Fruit fly (Drosophila melanogaster) whole organism, embryonic: ENCODE data around the gene comm.

ENCODE experiments used
- Abd-B ChIP-seq: fragments of 200-800 bp; sonication (Bioruptor generic); optimal IDR thresholded peaks from 2 replicates; lab custom pipeline; 2018; ENCODE audit warnings: missing biosample characterization, mild to moderate bottlenecking, missing genetic modification characterization, moderate library complexity
- Asciz ChIP-seq: fragments of 200-800 bp; sonication (Bioruptor generic); optimal IDR thresholded peaks from 2 replicates; lab custom pipeline; 2017; ENCODE audit warnings: missing biosample characterization, mild to moderate bottlenecking, missing genetic modification characterization, missing genetic modification reagents
- Bteb2 ChIP-seq: fragments of 200-800 bp; sonication (Bioruptor generic); optimal IDR thresholded peaks from 2 replicates; lab custom pipeline; 2016; ENCODE audit warnings: missing biosample characterization, missing genetic modification characterization
- CG10431 ChIP-seq: fragments of 200-800 bp; sonication (Bioruptor generic); optimal IDR thresholded peaks from 3 replicates; lab custom pipeline; 2018; ENCODE audit warnings: missing biosample characterization, mild to moderate bottlenecking, missing genetic modification characterization
- CG10462 ChIP-seq: fragments of 200-800 bp; sonication (Bioruptor generic); optimal IDR thresholded peaks from 2 replicates; lab custom pipeline; 2016; ENCODE audit warnings: missing biosample characterization, missing genetic modification characterization
- CG12659 ChIP-seq: fragments of 200-800 bp; sonication (Bioruptor generic); optimal IDR thresholded peaks from 3 replicates; lab custom pipeline; 2017; ENCODE audit warnings: mild to moderate bottlenecking, missing biosample characterization, missing genetic modification reagents, missing genetic modification characterization
- CG13424 ChIP-seq: fragments of 200-800 bp; sonication (Bioruptor generic); optimal IDR thresholded peaks from 2 replicates; lab custom pipeline; 2019; ENCODE audit warnings: missing biosample characterization, mild to moderate bottlenecking, missing genetic modification characterization, moderate library complexity
- CG14441 ChIP-seq: fragments of 200-800 bp; sonication (Bioruptor generic); IDR thresholded peaks from 2 replicates; pipeline ENCODE4 v1.3.6; 2022; ENCODE audit warnings: missing biosample characterization, missing genetic modification characterization
- CG16863 ChIP-seq: fragments of 200-800 bp; sonication (Bioruptor generic); optimal IDR thresholded peaks from 3 replicates; lab custom pipeline; 2016; ENCODE audit warnings: missing biosample characterization, missing genetic modification characterization
- CG18262 ChIP-seq: fragments of 200-800 bp; optimal IDR thresholded peaks from 3 replicates; lab custom pipeline; 2019; ENCODE audit warnings: missing biosample characterization, mild to moderate bottlenecking, missing genetic modification characterization, moderate library complexity
- CG2116 ChIP-seq: fragments of 200-800 bp; sonication (Bioruptor generic); optimal IDR thresholded peaks from 3 replicates; lab custom pipeline; 2018; ENCODE audit warnings: missing biosample characterization, mild to moderate bottlenecking, missing genetic modification characterization
- CG2199 ChIP-seq: fragments of 200-800 bp; sonication (Bioruptor generic); IDR thresholded peaks from 3 replicates; pipeline ENCODE4 v1.3.6; 2022; ENCODE audit warnings: missing biosample characterization, missing genetic modification characterization
- CG2202 ChIP-seq: fragments of 200-800 bp; sonication (Bioruptor generic); optimal IDR thresholded peaks from 2 replicates; lab custom pipeline; 2018; ENCODE audit warnings: missing biosample characterization, mild to moderate bottlenecking, missing genetic modification characterization
- CG2875 ChIP-seq: fragments of 200-800 bp; sonication (Bioruptor generic); optimal IDR thresholded peaks from 2 replicates; lab custom pipeline; 2017; ENCODE audit warnings: missing biosample characterization, mild to moderate bottlenecking, missing genetic modification characterization, missing genetic modification reagents
- CG32767 ChIP-seq: fragments of 200-800 bp; sonication (Bioruptor generic); IDR thresholded peaks from 2 replicates; pipeline ENCODE4 v1.3.6; 2022; ENCODE audit warnings: missing biosample characterization, missing genetic modification characterization
- CG34422 ChIP-seq: fragments of 200-800 bp; sonication (Bioruptor generic); IDR thresholded peaks from 3 replicates; pipeline ENCODE4 v1.3.6; 2022; ENCODE audit warnings: missing biosample characterization, missing genetic modification characterization
- CG4328 ChIP-seq: fragments of 200-800 bp; sonication (Bioruptor generic); optimal IDR thresholded peaks from 3 replicates; lab custom pipeline; 2017; ENCODE audit warnings: missing biosample characterization, missing genetic modification reagents, missing genetic modification characterization
- CG4424 ChIP-seq: fragments of 200-800 bp; sonication (Bioruptor generic); optimal IDR thresholded peaks from 3 replicates; lab custom pipeline; 2016; ENCODE audit warnings: missing biosample characterization, missing genetic modification characterization
- CG5245 ChIP-seq: fragments of 200-800 bp; sonication (Bioruptor generic); optimal IDR thresholded peaks from 3 replicates; lab custom pipeline; 2016; ENCODE audit warnings: missing biosample characterization, missing genetic modification characterization
- CG6689 ChIP-seq: fragments of 200-800 bp; sonication (Bioruptor generic); IDR thresholded peaks from 2 replicates; pipeline ENCODE4 v1.3.6; 2022; ENCODE audit warnings: missing biosample characterization, missing genetic modification characterization
- CG7556 ChIP-seq: fragments of 200-800 bp; sonication (Bioruptor generic); optimal IDR thresholded peaks from 2 replicates; lab custom pipeline; 2017; ENCODE audit warnings: missing biosample characterization, mild to moderate bottlenecking, missing genetic modification characterization
- CG9437 ChIP-seq: fragments of 200-800 bp; sonication (Bioruptor generic); optimal IDR thresholded peaks from 2 replicates; lab custom pipeline; 2018; ENCODE audit warnings: missing biosample characterization, mild to moderate bottlenecking, missing genetic modification characterization
- Elba2 ChIP-seq: fragments of 200-800 bp; sonication (Bioruptor generic); optimal IDR thresholded peaks from 3 replicates; lab custom pipeline; 2016; ENCODE audit warnings: missing biosample characterization, missing genetic modification characterization
- Hmr ChIP-seq: fragments of 200-800 bp; sonication (Bioruptor generic); optimal IDR thresholded peaks from 3 replicates; lab custom pipeline; 2017; ENCODE audit warnings: mild to moderate bottlenecking, missing biosample characterization, missing genetic modification reagents, missing genetic modification characterization
- Hsf ChIP-seq: fragments of 200-800 bp; sonication (Bioruptor generic); optimal IDR thresholded peaks from 3 replicates; lab custom pipeline; 2016; ENCODE audit warnings: missing biosample characterization, missing genetic modification characterization
- MBD-R2 ChIP-seq: fragments of 200-800 bp; sonication (Bioruptor generic); IDR thresholded peaks from 2 replicates; pipeline ENCODE4 v1.3.6; 2022; ENCODE audit warnings: missing biosample characterization, missing genetic modification characterization
- Mrtf ChIP-seq: fragments of 200-800 bp; sonication (Bioruptor generic); IDR thresholded peaks from 3 replicates; pipeline ENCODE4 v1.3.6; 2022; ENCODE audit warnings: missing biosample characterization, missing genetic modification characterization
- NfI ChIP-seq: fragments of 200-800 bp; sonication (Bioruptor generic); optimal IDR thresholded peaks from 3 replicates; lab custom pipeline; 2018; ENCODE audit warnings: missing biosample characterization, mild to moderate bottlenecking, missing genetic modification characterization, moderate library complexity
- Spps ChIP-seq: fragments of 200-800 bp; sonication (Bioruptor generic); optimal IDR thresholded peaks from 2 replicates; lab custom pipeline; 2018; ENCODE audit warnings: missing biosample characterization, mild to moderate bottlenecking, missing genetic modification characterization
- Ssrp ChIP-seq: fragments of 200-800 bp; sonication (Bioruptor generic); optimal IDR thresholded peaks from 2 replicates; lab custom pipeline; 2018; ENCODE audit warnings: missing biosample characterization, mild to moderate bottlenecking, missing genetic modification characterization, moderate library complexity
- YL-1 ChIP-seq: fragments of 200-800 bp; sonication (Bioruptor generic); optimal IDR thresholded peaks from 3 replicates; lab custom pipeline; 2017; ENCODE audit warnings: missing biosample characterization, mild to moderate bottlenecking, missing genetic modification characterization
- az2 ChIP-seq: fragments of 200-800 bp; sonication (Bioruptor generic); optimal IDR thresholded peaks from 3 replicates; lab custom pipeline; 2016; ENCODE audit warnings: missing biosample characterization, missing genetic modification characterization
- chinmo ChIP-seq: fragments of 200-800 bp; sonication (Bioruptor generic); IDR thresholded peaks from 4 replicates; pipeline ENCODE4 v1.3.6; 2022; ENCODE audit warnings: missing biosample characterization, missing genetic modification characterization; ENCODE audit not compliant: partially characterized antibody
- ci ChIP-seq: fragments of 200-800 bp; sonication (Bioruptor generic); IDR thresholded peaks from 3 replicates; pipeline ENCODE4 v1.3.6; 2022; ENCODE audit warnings: missing biosample characterization, missing genetic modification characterization
- croc ChIP-seq: fragments of 200-800 bp; sonication (Bioruptor generic); conservative IDR thresholded peaks from 3 replicates; pipeline ENCODE4 v1.3.6; 2022; ENCODE audit warnings: missing biosample characterization, missing genetic modification characterization
- dmrt11E ChIP-seq: fragments of 200-800 bp; sonication (Bioruptor generic); optimal IDR thresholded peaks from 3 replicates; lab custom pipeline; 2018; ENCODE audit warnings: missing biosample characterization, mild to moderate bottlenecking, missing genetic modification characterization, moderate library complexity
- gem ChIP-seq: fragments of 200-800 bp; sonication (Bioruptor generic); optimal IDR thresholded peaks from 2 replicates; lab custom pipeline; 2019; ENCODE audit warnings: missing biosample characterization, mild to moderate bottlenecking, missing genetic modification characterization, moderate library complexity
- kay ChIP-seq: fragments of 200-800 bp; sonication (Bioruptor generic); optimal IDR thresholded peaks from 2 replicates; lab custom pipeline; 2016; ENCODE audit warnings: missing biosample characterization, missing genetic modification characterization
- knrl ChIP-seq: fragments of 200-800 bp; sonication (Bioruptor generic); IDR thresholded peaks from 3 replicates; pipeline ENCODE4 v1.3.6; 2022; ENCODE audit warnings: missing biosample characterization, missing genetic modification characterization; ENCODE audit not compliant: partially characterized antibody
- lmd ChIP-seq: fragments of 200-800 bp; sonication (Bioruptor generic); IDR thresholded peaks from 2 replicates; pipeline ENCODE4 v1.3.6; 2022; ENCODE audit warnings: missing biosample characterization, missing genetic modification characterization
- nerfin-1 ChIP-seq: fragments of 200-800 bp; sonication (Bioruptor generic); optimal IDR thresholded peaks from 3 replicates; lab custom pipeline; 2019; ENCODE audit warnings: missing biosample characterization, mild to moderate bottlenecking, missing genetic modification characterization, moderate library complexity
- nmo ChIP-seq: fragments of 200-800 bp; sonication (Bioruptor generic); optimal IDR thresholded peaks from 2 replicates; lab custom pipeline; 2018; ENCODE audit warnings: missing biosample characterization, mild to moderate bottlenecking, missing genetic modification characterization, moderate library complexity
- prd ChIP-seq, 3 experiments: fragments of >200 bp in 2 of 3; fragments of 200-800 bp in 1 of 3; sonication (Bioruptor generic) in 1 of 3; optimal IDR thresholded peaks in 2 of 3; IDR thresholded peaks in 1 of 3; 2 replicates in 2 of 3; 3 replicates in 1 of 3; pipeline versions ENCODE4 v1.3.6 to Lab custom; 2017 to 2022; ENCODE audit warnings: missing biosample characterization in 1 of 3, missing genetic modification characterization in 1 of 3
- psq ChIP-seq: fragments of 200-800 bp; sonication (Bioruptor generic); optimal IDR thresholded peaks from 2 replicates; lab custom pipeline; 2017; ENCODE audit warnings: missing biosample characterization, missing genetic modification characterization
- sens ChIP-seq: fragments of 200-800 bp; sonication (Bioruptor generic); peaks from one replicate; lab custom pipeline; 2016; ENCODE audit warnings: missing biosample characterization, missing genetic modification characterization
- tio ChIP-seq: fragments of 200-800 bp; sonication (Bioruptor generic); optimal IDR thresholded peaks from 2 replicates; lab custom pipeline; 2017; ENCODE audit warnings: missing biosample characterization, missing genetic modification characterization, inconsistent platforms
- unpg ChIP-seq: fragments of 200-800 bp; sonication (Bioruptor generic); optimal IDR thresholded peaks from 3 replicates; lab custom pipeline; 2018; ENCODE audit warnings: missing biosample characterization, mild to moderate bottlenecking, missing genetic modification characterization, moderate library complexity
- zf30C ChIP-seq: fragments of 200-800 bp; sonication (Bioruptor generic); optimal IDR thresholded peaks from 3 replicates; lab custom pipeline; 2018; ENCODE audit warnings: missing biosample characterization, mild to moderate bottlenecking, missing genetic modification characterization

The comm gene

dm6 chr3L:15704250-15704985, 23.8 kb downstream of the comm start (continued):
- no peak for TF ChIP-seq CG14441 (GFP tag; lab: Robert Waterston, UW)
- TF ChIP-seq CG6689, result peak; percentile 55
- peak; percentile 17 for TF ChIP-seq CG5245 (GFP tag; lab: Kevin White, UChicago)
- TF ChIP-seq CG4328, result peak; percentile 24
- no peak for TF ChIP-seq YL-1
- peak; percentile 18 for TF ChIP-seq CG2202 (tag; lab: Kevin White, UChicago)
- TF ChIP-seq tio (GFP tag; lab: Kevin White, UChicago), result peak; percentile 78
- peak; percentile 45 for TF ChIP-seq CG9437
- peak; percentile 25; the same call in 1 of the 3 replicates for TF ChIP-seq croc (GFP tag; lab: Robert Waterston, UW)
- peak; percentile 14 for TF ChIP-seq Hmr (GFP tag; lab: Kevin White, UChicago)
- TF ChIP-seq kay (GFP tag; lab: Kevin White, UChicago), result no peak
- peak; percentile 53 for TF ChIP-seq Spps (tag; lab: Kevin White, UChicago)
- TF ChIP-seq CG10431 (GFP tag; lab: Kevin White, UChicago), result peak; percentile 56
- peak; percentile 36 for TF ChIP-seq unpg (GFP tag; lab: Kevin White, UChicago)
- peak; percentile 68 for TF ChIP-seq nerfin-1
- TF ChIP-seq nmo, result peak; percentile 87
- peak; percentile 72 for TF ChIP-seq CG13424 (tag; lab: Kevin White, UChicago)
- TF ChIP-seq CG32767 (GFP tag; lab: Robert Waterston, UW), result 0 out of 2 replicates have a peak, but pooled peaks have one; percentile 32
- TF ChIP-seq knrl, result no peak
- TF ChIP-seq Bteb2, result no peak
- TF ChIP-seq psq (GFP tag; lab: Kevin White, UChicago), result peak; percentile 17
- TF ChIP-seq MBD-R2 (GFP tag; lab: Robert Waterston, UW), result no peak
- peak; percentile 56 for TF ChIP-seq zf30C
- TF ChIP-seq gem (tag; lab: Kevin White, UChicago), result peak; percentile 81
- peak; percentile 83 for TF ChIP-seq sens (GFP tag; lab: Kevin White, UChicago)
- no peak for TF ChIP-seq CG34422 (GFP tag; lab: Robert Waterston, UW)
- TF ChIP-seq Ssrp, result peak; percentile 75
- TF ChIP-seq Hsf (GFP tag; lab: Kevin White, UChicago), result peak; percentile 36
- TF ChIP-seq CG12659 (GFP tag; lab: Kevin White, UChicago), result peak; percentile 47
- peak; percentile 33 for TF ChIP-seq CG2116 (GFP tag; lab: Kevin White, UChicago)
- TF ChIP-seq CG2875 (GFP tag; lab: Kevin White, UChicago), result peak; percentile 34
- TF ChIP-seq az2 (GFP tag; lab: Kevin White, UChicago), result peak; percentile 69
- TF ChIP-seq NfI (GFP tag; lab: Kevin White, UChicago), result peak; percentile 6
- TF ChIP-seq lmd (GFP tag; lab: Robert Waterston, UW), result peak; percentile 42; the same call in 1 of the 2 replicates
- no peak for TF ChIP-seq prd (optimal IDR thresholded peaks at IDR 0.05; lab: Kevin White, UChicago)
- peak; percentile 57; the same call in 2 of the 3 replicates for TF ChIP-seq prd (GFP tag; IDR thresholded peaks at IDR 0.05; lab: Robert Waterston, UW)
- TF ChIP-seq Elba2 (GFP tag; lab: Kevin White, UChicago), result no peak
- TF ChIP-seq CG4424, result peak; percentile 77
- peak; percentile 42 for TF ChIP-seq Abd-B (GFP tag; lab: Kevin White, UChicago)
- peak; percentile 85 for TF ChIP-seq dmrt11E (tag; lab: Kevin White, UChicago)
- peak; percentile 89 for TF ChIP-seq CG18262 (tag; lab: Kevin White, UChicago)
- 0 out of 3 replicates have a peak, but pooled peaks have one; percentile 38 for TF ChIP-seq Mrtf (GFP tag; lab: Robert Waterston, UW)
- 0 out of 4 replicates have a peak, but pooled peaks have one; percentile 50 for TF ChIP-seq chinmo (GFP tag; lab: Robert Waterston, UW)
- peak; percentile 74; the same call in 1 of the 3 replicates for TF ChIP-seq CG2199 (GFP tag; lab: Robert Waterston, UW)
- no peak for TF ChIP-seq CG16863
- 0 out of 3 replicates have a peak, but pooled peaks have one; percentile 31 for TF ChIP-seq ci
- TF ChIP-seq CG7556 (GFP tag; lab: Kevin White, UChicago), result peak; percentile 71
- TF ChIP-seq CG10462 (GFP tag; lab: Kevin White, UChicago), result peak; percentile 52
- TF ChIP-seq Asciz (GFP tag; lab: Kevin White, UChicago), result peak; percentile 55
